Worm (Caenorhabditis elegans) whole organism, early embryonic: ENCODE results near the gene his-60.

ENCODE experiments used
- F13C5.2 ChIP-seq: sonication (generic microtip); optimal IDR thresholded peaks from 2 replicates; lab custom pipeline; 2017; ENCODE audit warnings: mild to moderate bottlenecking, missing genetic modification characterization, inconsistent platforms, missing compliant biosample characterization
- aly-1 ChIP-seq: sonication (generic microtip); optimal IDR thresholded peaks from 2 replicates; lab custom pipeline; 2016; ENCODE audit warnings: missing genetic modification characterization, missing compliant biosample characterization
- ama-1 ChIP-seq: fragments of 150-350 bp; optimal IDR thresholded peaks from 2 replicates; lab custom pipeline; 2014
- ceh-36 ChIP-seq: sonication (generic microtip); optimal IDR thresholded peaks from 2 replicates; lab custom pipeline; 2016; ENCODE audit warnings: missing genetic modification characterization, inconsistent platforms, missing compliant biosample characterization
- flt-1 ChIP-seq: fragments of 200-800 bp; sonication (Bioruptor generic); IDR thresholded peaks from 2 replicates; pipeline ENCODE4 v1.3.6; 2022; ENCODE audit warnings: missing genetic modification characterization, missing compliant biosample characterization
- scrt-1 ChIP-seq: fragments of 200-800 bp; sonication (Bioruptor generic); IDR thresholded peaks from 2 replicates; pipeline ENCODE4 v1.3.6; 2022; ENCODE audit warnings: missing genetic modification characterization, missing compliant biosample characterization

- TF ChIP-seq aly-1 (tag; lab: Kevin White, UChicago) (no peak), ama-1 (lab: Kevin White, UChicago) (no peak), F13C5.2 (tag; lab: Kevin White, UChicago) (no peak), ceh-36 (tag; lab: Kevin White, UChicago) (no peak), flt-1 (no peak), scrt-1 (GFP tag; lab: Robert Waterston, UW) (no peak)
These were observed 18.9 kb upstream of the his-60 start for ce11 chrIV:7506711-7507110.
